Worm (Caenorhabditis elegans) whole organism, early embryonic: Measurements from ENCODE around the gene K01F9.2.

Experiments used
- B0310.2 ChIP-seq: sonication (generic microtip); optimal IDR thresholded peaks from 2 replicates; lab custom pipeline; 2016; ENCODE audit warnings: mild to moderate bottlenecking, missing genetic modification characterization, missing compliant biosample characterization
- ama-1 ChIP-seq: fragments of 150-350 bp; optimal IDR thresholded peaks from 2 replicates; lab custom pipeline; 2014
- ceh-13 ChIP-seq: fragments of 200-800 bp; sonication (Bioruptor generic); optimal IDR thresholded peaks from 2 replicates; lab custom pipeline; 2018; ENCODE audit warnings: mild to moderate bottlenecking, missing genetic modification characterization, missing compliant biosample characterization
- ceh-36 ChIP-seq: sonication (generic microtip); optimal IDR thresholded peaks from 2 replicates; lab custom pipeline; 2016; ENCODE audit warnings: missing genetic modification characterization, inconsistent platforms, missing compliant biosample characterization
- ets-7 ChIP-seq: sonication (generic microtip); optimal IDR thresholded peaks from 2 replicates; lab custom pipeline; 2016; ENCODE audit warnings: missing genotype, missing genetic modification characterization, missing compliant biosample characterization
- flt-1 ChIP-seq: fragments of 200-800 bp; sonication (Bioruptor generic); IDR thresholded peaks from 2 replicates; pipeline ENCODE4 v1.3.6; 2022; ENCODE audit warnings: missing genetic modification characterization, missing compliant biosample characterization
- hmbx-1 ChIP-seq: sonication (generic microtip); optimal IDR thresholded peaks from 2 replicates; lab custom pipeline; 2016; ENCODE audit warnings: mild to moderate bottlenecking, missing genetic modification characterization, missing compliant biosample characterization
- hnd-1 ChIP-seq: sonication (generic microtip); optimal IDR thresholded peaks from 2 replicates; lab custom pipeline; 2016; ENCODE audit warnings: missing genetic modification characterization, missing compliant biosample characterization
- pes-1 ChIP-seq: fragments of 200-800 bp; sonication (Bioruptor generic); IDR thresholded peaks from 2 replicates; pipeline ENCODE4 v1.3.6; 2022; ENCODE audit warnings: missing genetic modification reagents, missing genetic modification characterization, missing compliant biosample characterization

ce11 chrIII:8887184-8887801 lies 10.4 kb upstream of the K01F9.2 start, which contains the start of gene famh-136:
- TF ChIP-seq hnd-1 (tag; lab: Kevin White, UChicago) (no peak), ceh-36 (tag; lab: Kevin White, UChicago) (peak; percentile 12), ama-1 (lab: Kevin White, UChicago) (no peak), flt-1 (0 out of 2 replicates have a peak, but pooled peaks have one; percentile 33), ets-7 (tag; lab: Kevin White, UChicago) (no peak), pes-1 (GFP tag; lab: Robert Waterston, UW) (peak; percentile 67), B0310.2 (tag; lab: Kevin White, UChicago) (no peak), ceh-13 (no peak), hmbx-1 (tag; lab: Kevin White, UChicago) (no peak)
